Worm (Caenorhabditis elegans): ENCODE data around the gene T06E6.1.

ce11 chrV:15404859-15405258 is 10.1 kb upstream of the T06E6.1 start, which contains the start of gene srh-258:
- no peak for TF ChIP-seq sox-2 (GFP tag; IDR thresholded peaks at IDR 0.05)
- no peak for TF ChIP-seq fkh-6 (tag; optimal IDR thresholded peaks at IDR 0.05)
- no peak for TF ChIP-seq pqm-1 (tag; optimal IDR thresholded peaks at IDR 0.05)
- no peak for TF ChIP-seq mec-3 (tag; optimal IDR thresholded peaks at IDR 0.05; ENCODE audit: borderline replicate concordance)
- no peak for TF ChIP-seq ceh-14 (tag; optimal IDR thresholded peaks at IDR 0.05)
- TF ChIP-seq ama-1 (optimal IDR thresholded peaks at IDR 0.05): no peak
- TF ChIP-seq elt-2 (tag; optimal IDR thresholded peaks at IDR 0.05): no peak
- no peak for TF ChIP-seq unc-55 (GFP tag; optimal IDR thresholded peaks at IDR 0.05)
- no peak for TF ChIP-seq ztf-16 (tag; optimal IDR thresholded peaks at IDR 0.05)
- TF ChIP-seq fkh-10 (GFP tag; optimal IDR thresholded peaks at IDR 0.05): no peak
- TF ChIP-seq nhr-11 (tag; optimal IDR thresholded peaks at IDR 0.05): no peak
- TF ChIP-seq unc-3 (GFP tag; conservative IDR thresholded peaks at IDR 0.05): no peak
- TF ChIP-seq unc-3 (tag; optimal IDR thresholded peaks at IDR 0.05): no peak
- no peak for TF ChIP-seq sox-4 (tag; optimal IDR thresholded peaks at IDR 0.05)

Measured in whole organism, late embryonic.